Worm (Caenorhabditis elegans) whole organism, young adult: Measurements from ENCODE around the gene ess-2.

Experiments used
- B0019.2 ChIP-seq: fragments of 200-800 bp; sonication (Bioruptor generic); conservative IDR thresholded peaks from 2 replicates; pipeline ENCODE4 v1.3.6; 2022; ENCODE audit warnings: missing genetic modification reagents, missing genetic modification characterization, missing compliant biosample characterization
- B0035.1 ChIP-seq: sonication (generic microtip); optimal IDR thresholded peaks from 2 replicates; lab custom pipeline; 2016; ENCODE audit warnings: missing genetic modification characterization, mild to moderate bottlenecking, missing compliant biosample characterization, missing genotype, missing genetic modification reagents
- B0261.1 ChIP-seq: sonication (generic microtip); optimal IDR thresholded peaks from 2 replicates; lab custom pipeline; 2016; ENCODE audit warnings: mild to moderate bottlenecking, missing genetic modification characterization, moderate library complexity, missing compliant biosample characterization
- C06A6.2 ChIP-seq: fragments of 200-800 bp; sonication (Bioruptor generic); conservative IDR thresholded peaks from 2 replicates; pipeline ENCODE4 v1.3.6; 2022; ENCODE audit warnings: missing genetic modification characterization, missing compliant biosample characterization
- F22D6.2 ChIP-seq: sonication (generic microtip); optimal IDR thresholded peaks from 2 replicates; lab custom pipeline; 2016; ENCODE audit warnings: mild to moderate bottlenecking, missing genetic modification characterization, missing compliant biosample characterization
- F33H1.4 ChIP-seq: fragments of 200-800 bp; sonication (Bioruptor generic); IDR thresholded peaks from 2 replicates; pipeline ENCODE4 v1.3.6; 2022; ENCODE audit warnings: missing genetic modification reagents, missing genetic modification characterization, missing compliant biosample characterization
- F39B2.1 ChIP-seq: fragments of 200-800 bp; sonication (Bioruptor generic); IDR thresholded peaks from 2 replicates; pipeline ENCODE4 v1.3.6; 2022; ENCODE audit warnings: missing genetic modification reagents, missing genetic modification characterization, missing compliant biosample characterization
- F49E8.2 ChIP-seq: sonication (generic microtip); optimal IDR thresholded peaks from 3 replicates; lab custom pipeline; 2017; ENCODE audit warnings: missing genetic modification characterization, mild to moderate bottlenecking, missing compliant biosample characterization, antibody characterized with exemption, moderate library complexity; ENCODE audit not compliant: insufficient read depth
- K11D2.4 ChIP-seq: fragments of 200-800 bp; sonication (Bioruptor generic); IDR thresholded peaks from 2 replicates; pipeline ENCODE4 v1.3.6; 2022; ENCODE audit warnings: missing genetic modification reagents, missing genetic modification characterization, missing compliant biosample characterization
- K12H6.12 ChIP-seq: fragments of 200-800 bp; sonication (Bioruptor generic); optimal IDR thresholded peaks from 2 replicates; lab custom pipeline; 2018; ENCODE audit warnings: mild to moderate bottlenecking, missing genetic modification characterization, missing compliant biosample characterization
- T07F8.4 ChIP-seq: sonication (generic microtip); optimal IDR thresholded peaks from 2 replicates; lab custom pipeline; 2016; ENCODE audit warnings: mild to moderate bottlenecking, missing genetic modification characterization, moderate library complexity, missing compliant biosample characterization
- T26A5.8 ChIP-seq: sonication (generic microtip); optimal IDR thresholded peaks from 2 replicates; lab custom pipeline; 2016; ENCODE audit warnings: missing genetic modification characterization, missing compliant biosample characterization
- Y53F4B.3 ChIP-seq: fragments of 200-800 bp; sonication (Bioruptor generic); IDR thresholded peaks from 2 replicates; pipeline ENCODE4 v1.3.6; 2022; ENCODE audit warnings: missing genetic modification reagents, missing genetic modification characterization, missing compliant biosample characterization
- Y53G8AR.9 ChIP-seq: fragments of 200-800 bp; sonication (Bioruptor generic); conservative IDR thresholded peaks from 2 replicates; pipeline ENCODE4 v1.3.6; 2022; ENCODE audit warnings: missing genetic modification reagents, missing genetic modification characterization, missing compliant biosample characterization
- Y56A3A.18 ChIP-seq: fragments of 200-800 bp; sonication (Bioruptor generic); IDR thresholded peaks from 2 replicates; pipeline ENCODE4 v1.3.6; 2022; ENCODE audit warnings: missing genetic modification reagents, missing genetic modification characterization, missing compliant biosample characterization
- Y79H2A.3 ChIP-seq: fragments of 200-800 bp; sonication (Bioruptor generic); conservative IDR thresholded peaks from 2 replicates; pipeline ENCODE4 v1.3.6; 2022; ENCODE audit warnings: missing genetic modification reagents, missing genetic modification characterization, missing compliant biosample characterization
- Y95B8A.8 ChIP-seq: fragments of 200-800 bp; sonication (Bioruptor generic); IDR thresholded peaks from 2 replicates; pipeline ENCODE4 v1.3.6; 2022; ENCODE audit warnings: missing genetic modification reagents, missing genetic modification characterization, missing compliant biosample characterization
- ZK185.1 ChIP-seq: sonication (generic microtip); optimal IDR thresholded peaks from 2 replicates; lab custom pipeline; 2016; ENCODE audit warnings: mild to moderate bottlenecking, missing genetic modification characterization, missing compliant biosample characterization; ENCODE audit not compliant: poor library complexity, severe bottlenecking
- akir-1 ChIP-seq: fragments of 200-800 bp; sonication (Bioruptor generic); optimal IDR thresholded peaks from 2 replicates; lab custom pipeline; 2018; ENCODE audit warnings: mild to moderate bottlenecking, missing genetic modification characterization, moderate library complexity, missing compliant biosample characterization
- athp-1 ChIP-seq: sonication (generic microtip); optimal IDR thresholded peaks from 2 replicates; lab custom pipeline; 2017; ENCODE audit warnings: mild to moderate bottlenecking, missing genetic modification characterization, missing compliant biosample characterization
- attf-3 ChIP-seq: fragments of 200-800 bp; sonication (Bioruptor generic); conservative IDR thresholded peaks from 2 replicates; pipeline ENCODE4 v1.3.6; 2022; ENCODE audit warnings: missing genetic modification reagents, missing genetic modification characterization, missing compliant biosample characterization
- attf-6 ChIP-seq: fragments of 200-800 bp; sonication (Bioruptor generic); IDR thresholded peaks from 2 replicates; pipeline ENCODE4 v1.3.6; 2022; ENCODE audit warnings: missing genetic modification reagents, missing genetic modification characterization, missing compliant biosample characterization
- bed-1 ChIP-seq: fragments of 200-800 bp; sonication (Bioruptor generic); IDR thresholded peaks from 2 replicates; pipeline ENCODE4 v1.3.6; 2022; ENCODE audit warnings: missing genetic modification reagents, missing genetic modification characterization, missing compliant biosample characterization
- bed-2 ChIP-seq: fragments of 200-800 bp; sonication (Bioruptor generic); IDR thresholded peaks from 2 replicates; pipeline ENCODE4 v1.3.6; 2022; ENCODE audit warnings: missing genetic modification reagents, missing genetic modification characterization, missing compliant biosample characterization
- ceh-100 ChIP-seq: fragments of 200-800 bp; sonication (Bioruptor generic); IDR thresholded peaks from 2 replicates; pipeline ENCODE4 v1.3.6; 2022; ENCODE audit warnings: missing genetic modification reagents, missing genetic modification characterization, missing compliant biosample characterization
- ceh-27 ChIP-seq: fragments of 200-800 bp; sonication (Bioruptor generic); optimal IDR thresholded peaks from 2 replicates; lab custom pipeline; 2018; ENCODE audit warnings: mild to moderate bottlenecking, missing genetic modification characterization, moderate library complexity, missing compliant biosample characterization
- ceh-91 ChIP-seq: fragments of 200-800 bp; sonication (Bioruptor generic); IDR thresholded peaks from 2 replicates; pipeline ENCODE4 v1.3.6; 2022; ENCODE audit warnings: missing genetic modification reagents, missing genetic modification characterization, missing compliant biosample characterization
- chd-7 ChIP-seq: sonication (generic microtip); optimal IDR thresholded peaks from 2 replicates; lab custom pipeline; 2016; ENCODE audit warnings: mild to moderate bottlenecking, missing genetic modification characterization, moderate library complexity, missing compliant biosample characterization
- ets-4 ChIP-seq: fragments of 200-800 bp; sonication (Bioruptor generic); optimal IDR thresholded peaks from 2 replicates; lab custom pipeline; 2018; ENCODE audit warnings: mild to moderate bottlenecking, missing genetic modification characterization, missing compliant biosample characterization
- lag-1 ChIP-seq: fragments of 200-800 bp; sonication (Bioruptor generic); IDR thresholded peaks from 2 replicates; pipeline ENCODE4 v1.3.6; 2022; ENCODE audit warnings: missing genetic modification reagents, missing genetic modification characterization, missing compliant biosample characterization
- let-526 ChIP-seq: fragments of 200-800 bp; sonication (Bioruptor generic); IDR thresholded peaks from 2 replicates; pipeline ENCODE4 v1.3.6; 2022; ENCODE audit warnings: missing genetic modification reagents, missing genetic modification characterization, missing compliant biosample characterization
- lir-1 ChIP-seq: fragments of 200-800 bp; sonication (Bioruptor generic); conservative IDR thresholded peaks from 2 replicates; pipeline ENCODE4 v1.3.6; 2022; ENCODE audit warnings: missing genetic modification reagents, missing genetic modification characterization, missing compliant biosample characterization
- madf-3 ChIP-seq: fragments of 200-800 bp; sonication (Bioruptor generic); IDR thresholded peaks from 2 replicates; pipeline ENCODE4 v1.3.6; 2022; ENCODE audit warnings: missing genetic modification reagents, missing genetic modification characterization, missing compliant biosample characterization
- madf-6 ChIP-seq: fragments of 200-800 bp; sonication (Bioruptor generic); IDR thresholded peaks from 2 replicates; pipeline ENCODE4 v1.3.6; 2022; ENCODE audit warnings: missing genetic modification reagents, missing genetic modification characterization, missing compliant biosample characterization
- madf-8 ChIP-seq: fragments of 200-800 bp; sonication (Bioruptor generic); conservative IDR thresholded peaks from 2 replicates; pipeline ENCODE4 v1.3.6; 2022; ENCODE audit warnings: missing genetic modification reagents, missing genetic modification characterization, missing compliant biosample characterization
- mcd-1 ChIP-seq: fragments of 200-800 bp; sonication (Bioruptor generic); IDR thresholded peaks from 2 replicates; pipeline ENCODE4 v1.3.6; 2022; ENCODE audit warnings: missing genetic modification reagents, missing genetic modification characterization, missing compliant biosample characterization
- mxl-1 ChIP-seq: sonication (generic microtip); optimal IDR thresholded peaks from 2 replicates; lab custom pipeline; 2016; ENCODE audit warnings: missing genetic modification characterization, missing compliant biosample characterization
- nfya-1 ChIP-seq: sonication (generic microtip); optimal IDR thresholded peaks from 2 replicates; lab custom pipeline; 2017; ENCODE audit warnings: antibody characterized with exemption, missing compliant biosample characterization, missing genetic modification characterization, borderline replicate concordance; ENCODE audit not compliant: insufficient read depth
- nhr-179 ChIP-seq: sonication (generic microtip); optimal IDR thresholded peaks from 2 replicates; lab custom pipeline; 2016; ENCODE audit warnings: mild to moderate bottlenecking, missing genetic modification characterization, missing compliant biosample characterization
- nhr-27 ChIP-seq: fragments of 200-800 bp; sonication (Bioruptor generic); optimal IDR thresholded peaks from 2 replicates; lab custom pipeline; 2018; ENCODE audit warnings: mild to moderate bottlenecking, missing genetic modification characterization, moderate library complexity, missing compliant biosample characterization
- rec-8 ChIP-seq, 2 experiments: sonication (generic microtip); optimal IDR thresholded peaks; 2 replicates each; lab custom pipeline; 2016; ENCODE audit warnings: mild to moderate bottlenecking in 2 of 2, missing genetic modification characterization in 2 of 2, missing genetic modification reagents in 2 of 2, missing genotype in 2 of 2, missing biosample characterization in 1 of 2, missing compliant biosample characterization in 1 of 2, moderate library complexity in 1 of 2
- repo-1 ChIP-seq: sonication (generic microtip); optimal IDR thresholded peaks from 2 replicates; lab custom pipeline; 2017; ENCODE audit warnings: mild to moderate bottlenecking, missing genetic modification characterization, missing compliant biosample characterization
- sdz-38 ChIP-seq: sonication (generic microtip); optimal IDR thresholded peaks from 2 replicates; lab custom pipeline; 2016; ENCODE audit warnings: missing genotype, missing genetic modification characterization, missing compliant biosample characterization
- sea-2 ChIP-seq: fragments of 200-800 bp; sonication (Bioruptor generic); IDR thresholded peaks from 2 replicates; pipeline ENCODE4 v1.3.6; 2022; ENCODE audit warnings: missing genetic modification characterization, missing compliant biosample characterization
- snpc-3.4 ChIP-seq: sonication (generic microtip); optimal IDR thresholded peaks from 2 replicates; lab custom pipeline; 2017; ENCODE audit warnings: missing genetic modification characterization, mild to moderate bottlenecking, missing compliant biosample characterization, antibody characterized with exemption, moderate library complexity, missing genotype, missing genetic modification reagents
- somi-1 ChIP-seq: fragments of 200-800 bp; sonication (Bioruptor generic); optimal IDR thresholded peaks from 2 replicates; lab custom pipeline; 2018; ENCODE audit warnings: mild to moderate bottlenecking, missing genetic modification characterization, missing compliant biosample characterization
- zim-3 ChIP-seq: sonication (generic microtip); optimal IDR thresholded peaks from 2 replicates; lab custom pipeline; 2017; ENCODE audit warnings: mild to moderate bottlenecking, missing genetic modification characterization, moderate library complexity, missing compliant biosample characterization
- ztf-22 ChIP-seq: fragments of 200-800 bp; sonication (Bioruptor generic); optimal IDR thresholded peaks from 2 replicates; lab custom pipeline; 2018; ENCODE audit warnings: mild to moderate bottlenecking, missing genetic modification characterization, moderate library complexity, missing compliant biosample characterization
- ztf-26 ChIP-seq: sonication (generic microtip); optimal IDR thresholded peaks from 2 replicates; lab custom pipeline; 2017; ENCODE audit warnings: missing genetic modification characterization, missing compliant biosample characterization

ess-2 gene

ce11 chrIII:8473292-8473691 lies 16.9 kb downstream of the ess-2 start (continued):
- TF ChIP-seq T07F8.4 (no peak), bed-2 (no peak), F49E8.2 (tag; lab: Kevin White, UChicago) (no peak), B0035.1 (tag; lab: Kevin White, UChicago) (no peak), rec-8 (tag; optimal IDR thresholded peaks at IDR 0.05; lab: Kevin White, UChicago) (peak in 1 of 2 experiments; percentile 25), zim-3 (tag; lab: Kevin White, UChicago) (no peak), ceh-91 (GFP tag; lab: Robert Waterston, UW) (no peak), akir-1 (GFP tag; lab: Kevin White, UChicago) (no peak), F33H1.4 (GFP tag; lab: Robert Waterston, UW) (no peak), Y56A3A.18 (no peak), ztf-22 (GFP tag; lab: Kevin White, UChicago) (no peak), attf-3 (GFP tag; lab: Robert Waterston, UW) (no peak), madf-3 (GFP tag; lab: Robert Waterston, UW) (no peak), athp-1 (tag; lab: Kevin White, UChicago) (no peak), Y53F4B.3 (no peak), ceh-100 (GFP tag; lab: Robert Waterston, UW) (no peak), repo-1 (no peak), F22D6.2 (tag; lab: Kevin White, UChicago) (no peak), B0019.2 (GFP tag; lab: Robert Waterston, UW) (no peak), K11D2.4 (GFP tag; lab: Robert Waterston, UW) (no peak), somi-1 (GFP tag; lab: Kevin White, UChicago) (no peak), let-526 (GFP tag; lab: Robert Waterston, UW) (no peak), mcd-1 (GFP tag; lab: Robert Waterston, UW) (no peak), ztf-26 (tag; lab: Kevin White, UChicago) (no peak), sea-2 (GFP tag; lab: Robert Waterston, UW) (no peak), attf-6 (GFP tag; lab: Robert Waterston, UW) (no peak), madf-8 (GFP tag; lab: Robert Waterston, UW) (no peak; the same call in 1 of the 2 replicates), F39B2.1 (GFP tag; lab: Robert Waterston, UW) (no peak), C06A6.2 (no peak), madf-6 (GFP tag; lab: Robert Waterston, UW) (peak; percentile 61; the same call in 1 of the 2 replicates), mxl-1 (no peak), snpc-3.4 (tag; lab: Kevin White, UChicago) (no peak), K12H6.12 (tag; lab: Kevin White, UChicago) (no peak), lir-1 (GFP tag; lab: Robert Waterston, UW) (no peak), Y95B8A.8 (GFP tag; lab: Robert Waterston, UW) (no peak), nhr-179 (tag; lab: Kevin White, UChicago) (no peak), lag-1 (GFP tag; lab: Robert Waterston, UW) (no peak), chd-7 (tag; lab: Kevin White, UChicago) (no peak), nhr-27 (no peak), ceh-27 (GFP tag; lab: Kevin White, UChicago) (no peak), sdz-38 (tag; lab: Kevin White, UChicago) (no peak), B0261.1 (tag; lab: Kevin White, UChicago) (peak; percentile 70), nfya-1 (tag; lab: Kevin White, UChicago) (no peak), ets-4 (no peak), bed-1 (no peak), ZK185.1 (tag; lab: Kevin White, UChicago) (no peak), Y79H2A.3 (no peak), Y53G8AR.9 (GFP tag; lab: Robert Waterston, UW) (no peak), T26A5.8 (no peak)
